Fruit fly (Drosophila melanogaster): Measurements from ENCODE around the gene mRpS24.

Gene mRpS24

DNA sequence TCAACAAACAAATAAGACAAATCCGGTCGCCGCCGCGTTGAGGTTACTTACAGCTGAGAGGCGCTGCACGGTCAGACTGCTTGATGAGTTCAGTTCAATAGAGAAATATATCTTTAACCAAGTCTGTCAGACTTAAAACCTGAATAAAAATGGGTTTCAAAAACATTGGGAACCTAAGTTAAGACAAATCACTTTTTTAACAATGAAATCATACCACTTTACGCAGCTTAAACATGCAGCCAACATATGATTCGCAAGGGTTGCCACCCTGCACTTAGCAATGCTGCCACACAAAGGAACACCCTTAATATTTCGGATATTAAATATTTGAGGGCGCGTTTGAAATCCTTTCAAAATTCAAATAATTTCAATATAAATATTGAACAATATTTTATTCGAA is 25.3 kb upstream of the mRpS24 start, which contains the start of gene CG5515 (continued):
- no peak for TF ChIP-seq exex (tag; optimal IDR thresholded peaks at IDR 0.05)
- TF ChIP-seq sima (GFP tag; optimal IDR thresholded peaks at IDR 0.05) = no peak
- TF ChIP-seq CG6765 (GFP tag; optimal IDR thresholded peaks at IDR 0.05) = no peak
- peak; percentile 80 for TF ChIP-seq NfI (GFP tag; optimal IDR thresholded peaks at IDR 0.05)
- TF ChIP-seq oc (tag; optimal IDR thresholded peaks at IDR 0.05) = peak; percentile 43
- peak; percentile 66 for TF ChIP-seq Ada2b (GFP tag; IDR thresholded peaks at IDR 0.05)
- peak; percentile 26 for TF ChIP-seq psq (GFP tag; optimal IDR thresholded peaks at IDR 0.05)
- TF ChIP-seq CG13296 (GFP tag; optimal IDR thresholded peaks at IDR 0.05) = peak; percentile 25
- peak; percentile 43 for TF ChIP-seq jumu (GFP tag; optimal IDR thresholded peaks at IDR 0.05)
- TF ChIP-seq chn (GFP tag; optimal IDR thresholded peaks at IDR 0.05) = peak; percentile 90
- TF ChIP-seq gsb (GFP tag; IDR thresholded peaks at IDR 0.05) = peak; percentile 72
- TF ChIP-seq gt (GFP tag; IDR thresholded peaks at IDR 0.05) = peak; percentile 64
- no peak for TF ChIP-seq CG34376 (GFP tag; optimal IDR thresholded peaks at IDR 0.05)
- no peak for TF ChIP-seq ash1 (GFP tag; optimal IDR thresholded peaks at IDR 0.05)
- peak; percentile 66 for TF ChIP-seq CG8765 (GFP tag; IDR thresholded peaks at IDR 0.05)
- peak; percentile 99 for TF ChIP-seq wek (GFP tag; optimal IDR thresholded peaks at IDR 0.05)
- peak; percentile 80 for TF ChIP-seq Blimp-1 (GFP tag; optimal IDR thresholded peaks at IDR 0.05)
- peak; percentile 42; the same call in 1 of the 2 replicates for TF ChIP-seq dimm (GFP tag; IDR thresholded peaks at IDR 0.05)
- TF ChIP-seq al (GFP tag; IDR thresholded peaks at IDR 0.05) = peak; percentile 72
- TF ChIP-seq CG4820 (GFP tag; optimal IDR thresholded peaks at IDR 0.05) = peak; percentile 59
- TF ChIP-seq Oli (tag; optimal IDR thresholded peaks at IDR 0.05) = peak; percentile 57
- TF ChIP-seq ato (GFP tag; IDR thresholded peaks at IDR 0.05; ENCODE audit: partially characterized antibody) = peak; percentile 43; the same call in 1 of the 2 replicates
- peak; percentile 89 for TF ChIP-seq knrl (GFP tag; IDR thresholded peaks at IDR 0.05; ENCODE audit: partially characterized antibody)
- TF ChIP-seq nau (GFP tag; optimal IDR thresholded peaks at IDR 0.05) = no peak
- TF ChIP-seq CG7839 (tag; optimal IDR thresholded peaks at IDR 0.05) = peak; percentile 64
- peak; percentile 60 for TF ChIP-seq CG2116 (GFP tag; optimal IDR thresholded peaks at IDR 0.05)
- no peak for TF ChIP-seq grn (GFP tag; optimal IDR thresholded peaks at IDR 0.05)
- TF ChIP-seq CG14965 (GFP tag; optimal IDR thresholded peaks at IDR 0.05; ENCODE audit: borderline replicate concordance) = no peak
- peak; percentile 92 for TF ChIP-seq Optix (GFP tag; IDR thresholded peaks at IDR 0.05)
- TF ChIP-seq Antp (GFP tag; optimal IDR thresholded peaks at IDR 0.05) = peak; percentile 63
- TF ChIP-seq CG4707 (GFP tag; optimal IDR thresholded peaks at IDR 0.05) = no peak
- peak; percentile 93 for TF ChIP-seq ken (GFP tag; IDR thresholded peaks at IDR 0.05)
- peak; percentile 70 for TF ChIP-seq CG11456 (GFP tag; IDR thresholded peaks at IDR 0.05)
- TF ChIP-seq CG10147 (GFP tag; optimal IDR thresholded peaks at IDR 0.05) = no peak
- peak; percentile 50 for TF ChIP-seq CrebB (tag; optimal IDR thresholded peaks at IDR 0.05)
- no peak for TF ChIP-seq CG5180 (GFP tag; optimal IDR thresholded peaks at IDR 0.05)
- no peak for TF ChIP-seq CG2199 (GFP tag; IDR thresholded peaks at IDR 0.05)
- TF ChIP-seq CG2129 (GFP tag; IDR thresholded peaks at IDR 0.05; ENCODE audit: partially characterized antibody) = no peak
- TF ChIP-seq ara (GFP tag; IDR thresholded peaks at IDR 0.05) = peak; percentile 80
- peak; percentile 57 for TF ChIP-seq disco-r (GFP tag; optimal IDR thresholded peaks at IDR 0.05)
- TF ChIP-seq CG1602 (GFP tag; optimal IDR thresholded peaks at IDR 0.05) = peak; percentile 69
- TF ChIP-seq toy (GFP tag; IDR thresholded peaks at IDR 0.05) = no peak
- no peak for TF ChIP-seq nom (GFP tag; optimal IDR thresholded peaks at IDR 0.05)
- TF ChIP-seq CG8388 (GFP tag; optimal IDR thresholded peaks at IDR 0.05) = peak; percentile 41
- peak; percentile 10; the same call in 1 of the 3 replicates for TF ChIP-seq CG3726 (GFP tag; IDR thresholded peaks at IDR 0.05)
- TF ChIP-seq HLH4C (GFP tag; IDR thresholded peaks at IDR 0.05; ENCODE audit: partially characterized antibody) = peak; percentile 83
- TF ChIP-seq trh (GFP tag; optimal IDR thresholded peaks at IDR 0.05) = peak; percentile 61
- no peak for TF ChIP-seq cg (GFP tag; optimal IDR thresholded peaks at IDR 0.05)
- no peak for TF ChIP-seq CG17568 (GFP tag; optimal IDR thresholded peaks at IDR 0.05)
- no peak for TF ChIP-seq Lpt (GFP tag; optimal IDR thresholded peaks at IDR 0.05)
- peak; percentile 50 for TF ChIP-seq pb (GFP tag; optimal IDR thresholded peaks at IDR 0.05)
